Worm (Caenorhabditis elegans): Measurements from ENCODE around the gene C39B10.5.

DNA sequence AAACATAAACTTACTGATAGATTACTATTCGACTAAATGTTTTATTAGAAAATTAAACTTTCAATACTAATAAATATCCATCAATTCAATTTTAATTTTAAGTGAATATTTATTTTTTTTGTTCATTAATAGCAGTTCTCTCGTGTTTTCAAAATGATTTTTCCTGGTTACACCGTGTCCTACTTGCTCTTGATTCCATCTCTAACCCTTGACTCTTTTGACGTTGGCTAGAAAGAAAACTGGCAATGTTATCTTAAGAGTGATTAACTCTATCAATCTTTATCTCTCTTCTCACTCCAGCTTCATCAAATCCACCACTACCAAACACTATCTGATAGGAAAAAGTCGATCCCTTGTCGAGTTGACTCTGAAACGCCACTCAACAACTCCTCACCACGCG is 34.7 kb upstream of the C39B10.5 start, which contains the start of gene acr-8:
- no peak for TF ChIP-seq him-1 (tag; optimal IDR thresholded peaks at IDR 0.05)
- no peak for TF ChIP-seq dao-5 (tag; optimal IDR thresholded peaks at IDR 0.05)
- no peak for TF ChIP-seq W03F9.2 (tag; optimal IDR thresholded peaks at IDR 0.05)
